Worm (Caenorhabditis elegans) whole organism, L1 larva: Measurements from ENCODE around the gene Y75B8A.10.

ENCODE experiments used
- C04F5.9 ChIP-seq: sonication (generic microtip); optimal IDR thresholded peaks from 2 replicates; lab custom pipeline; 2016; ENCODE audit warnings: missing genetic modification characterization, missing compliant biosample characterization
- C16A3.4 ChIP-seq: fragments of 150-350 bp; optimal IDR thresholded peaks from 2 replicates; lab custom pipeline; 2014; ENCODE audit warnings: missing biosample characterization, missing genetic modification characterization
- F16B12.6 ChIP-seq: fragments of 150-350 bp; optimal IDR thresholded peaks from 2 replicates; lab custom pipeline; 2014; ENCODE audit warnings: missing biosample characterization, missing genetic modification characterization
- Y116A8C.19 ChIP-seq: sonication (generic microtip); optimal IDR thresholded peaks from 2 replicates; lab custom pipeline; 2016; ENCODE audit warnings: missing compliant biosample characterization, missing genetic modification characterization, borderline replicate concordance
- aha-1 ChIP-seq: fragments of 150-350 bp; optimal IDR thresholded peaks from 2 replicates; lab custom pipeline; 2014; ENCODE audit warnings: missing biosample characterization, missing genetic modification characterization
- alr-1 ChIP-seq: fragments of 200-800 bp; sonication (Bioruptor generic); optimal IDR thresholded peaks from 2 replicates; lab custom pipeline; 2018; ENCODE audit warnings: borderline replicate concordance, mild to moderate bottlenecking, missing genetic modification characterization, missing compliant biosample characterization
- ama-1 ChIP-seq: fragments of 150-350 bp; optimal IDR thresholded peaks from 2 replicates; lab custom pipeline; 2014
- ceh-8 ChIP-seq: fragments of 200-800 bp; sonication (Bioruptor generic); optimal IDR thresholded peaks from 2 replicates; lab custom pipeline; 2018; ENCODE audit warnings: mild to moderate bottlenecking, missing genetic modification characterization, moderate library complexity, missing compliant biosample characterization
- ceh-82 ChIP-seq, 3 experiments: fragments of 150-350 bp in 1 of 3; sonication (generic microtip) in 2 of 3; optimal IDR thresholded peaks; 2 replicates each; lab custom pipeline; 2014 to 2017; ENCODE audit warnings: missing biosample characterization in 3 of 3, missing genetic modification characterization in 3 of 3
- ceh-88 ChIP-seq: fragments of 200-800 bp; sonication (Bioruptor generic); IDR thresholded peaks from 2 replicates; pipeline ENCODE4 v1.3.6; 2022; ENCODE audit warnings: missing genetic modification characterization, missing compliant biosample characterization
- ces-1 ChIP-seq: fragments of 150-350 bp; optimal IDR thresholded peaks from 2 replicates; lab custom pipeline; 2014; ENCODE audit warnings: missing biosample characterization, missing genetic modification reagents, missing genetic modification characterization
- dpl-1 ChIP-seq, 3 experiments: fragments of 150-350 bp in 2 of 3; sonication (generic microtip) in 1 of 3; optimal IDR thresholded peaks; 2 replicates each; lab custom pipeline; 2014 to 2017; ENCODE audit warnings: missing biosample characterization in 3 of 3, missing genetic modification characterization in 3 of 3, missing genetic modification reagents in 3 of 3
- dsc-1 ChIP-seq: sonication (generic microtip); optimal IDR thresholded peaks from 2 replicates; lab custom pipeline; 2016; ENCODE audit warnings: mild to moderate bottlenecking, missing genetic modification characterization, missing compliant biosample characterization
- efl-1 ChIP-seq, 4 experiments: fragments of 150-350 bp; optimal IDR thresholded peaks in 3 of 4; peaks in 1 of 4; 1 replicate in 1 of 4; 2 replicates in 3 of 4; lab custom pipeline; 2014; ENCODE audit warnings: missing biosample characterization in 2 of 4, missing genetic modification characterization in 2 of 4, missing genetic modification reagents in 2 of 4
- egl-13 ChIP-seq: sonication (generic microtip); optimal IDR thresholded peaks from 2 replicates; lab custom pipeline; 2016; ENCODE audit warnings: missing genotype, missing genetic modification reagents, missing genetic modification characterization, missing compliant biosample characterization
- elt-2 ChIP-seq: sonication (generic microtip); optimal IDR thresholded peaks from 2 replicates; lab custom pipeline; 2016; ENCODE audit warnings: missing genetic modification characterization, mild to moderate bottlenecking, inconsistent platforms, missing compliant biosample characterization, missing genetic modification reagents
- elt-3 ChIP-seq, 6 experiments: fragments of 150-350 bp in 1 of 6; sonication (generic microtip); optimal IDR thresholded peaks; 2 replicates each; lab custom pipeline; 2017 to 2018; ENCODE audit warnings: missing biosample characterization in 6 of 6, missing genetic modification characterization in 6 of 6, inconsistent platforms in 1 of 6
- fkh-10 ChIP-seq: sonication (generic microtip); optimal IDR thresholded peaks from 2 replicates; lab custom pipeline; 2017; ENCODE audit warnings: missing biosample characterization, missing genetic modification reagents, missing genetic modification characterization
- hlh-17 ChIP-seq: fragments of 200-800 bp; sonication (Bioruptor generic); optimal IDR thresholded peaks from 2 replicates; lab custom pipeline; 2018; ENCODE audit warnings: missing genetic modification characterization, mild to moderate bottlenecking, missing compliant biosample characterization, moderate library complexity, borderline replicate concordance
- hlh-4 ChIP-seq: sonication (generic microtip); optimal IDR thresholded peaks from 2 replicates; lab custom pipeline; 2016; ENCODE audit warnings: mild to moderate bottlenecking, missing genetic modification characterization, missing compliant biosample characterization
- lin-35 ChIP-seq, 2 experiments: fragments of 150-350 bp; optimal IDR thresholded peaks; 2 replicates each; lab custom pipeline; 2014; ENCODE audit warnings: missing biosample characterization in 2 of 2, missing genetic modification characterization in 2 of 2, missing genetic modification reagents in 2 of 2
- lin-39 ChIP-seq: fragments of 150-350 bp; optimal IDR thresholded peaks from 2 replicates; lab custom pipeline; 2014; ENCODE audit warnings: missing biosample characterization, missing genetic modification reagents, missing genetic modification characterization
- lir-3 ChIP-seq: sonication (generic microtip); optimal IDR thresholded peaks from 2 replicates; lab custom pipeline; 2016; ENCODE audit warnings: mild to moderate bottlenecking, missing genetic modification characterization, moderate library complexity, missing compliant biosample characterization; ENCODE audit not compliant: poor library complexity
- mdl-1 ChIP-seq, 2 experiments: fragments of 150-350 bp; optimal IDR thresholded peaks; 2 replicates each; lab custom pipeline; 2014 to 2017; ENCODE audit warnings: missing biosample characterization in 2 of 2, missing genetic modification characterization in 2 of 2, inconsistent platforms in 1 of 2
- mef-2 ChIP-seq: fragments of 150-350 bp; optimal IDR thresholded peaks from 2 replicates; lab custom pipeline; 2014; ENCODE audit warnings: missing biosample characterization, missing genetic modification characterization
- mep-1 ChIP-seq: fragments of 150-350 bp; optimal IDR thresholded peaks from 2 replicates; lab custom pipeline; 2014; ENCODE audit warnings: missing biosample characterization, missing genetic modification characterization
- nhr-12 ChIP-seq: sonication (generic microtip); optimal IDR thresholded peaks from 2 replicates; lab custom pipeline; 2017; ENCODE audit warnings: missing biosample characterization, missing genetic modification characterization
- nhr-19 ChIP-seq: fragments of 200-800 bp; sonication (Bioruptor generic); conservative IDR thresholded peaks from 2 replicates; pipeline ENCODE4 v1.3.6; 2022; ENCODE audit warnings: missing genetic modification characterization, missing compliant biosample characterization
- nhr-47 ChIP-seq: sonication (generic microtip); optimal IDR thresholded peaks from 2 replicates; lab custom pipeline; 2016; ENCODE audit warnings: mild to moderate bottlenecking, missing genetic modification characterization, moderate library complexity, missing compliant biosample characterization
- nhr-76 ChIP-seq: sonication (generic microtip); optimal IDR thresholded peaks from 2 replicates; lab custom pipeline; 2017; ENCODE audit warnings: missing biosample characterization, missing genetic modification characterization
- nhr-77 ChIP-seq: fragments of 150-350 bp; optimal IDR thresholded peaks from 2 replicates; lab custom pipeline; 2014; ENCODE audit warnings: missing biosample characterization, missing genetic modification characterization
- nhr-84 ChIP-seq: sonication (generic microtip); optimal IDR thresholded peaks from 2 replicates; lab custom pipeline; 2017; ENCODE audit warnings: missing biosample characterization, missing genetic modification characterization
- nhr-85 ChIP-seq: sonication (generic microtip); peaks from one replicate; lab custom pipeline; 2016; ENCODE audit warnings: missing genetic modification characterization, inconsistent platforms, missing compliant biosample characterization
- pag-3 ChIP-seq: sonication (generic microtip); optimal IDR thresholded peaks from 2 replicates; lab custom pipeline; 2017; ENCODE audit warnings: missing genetic modification characterization, mild to moderate bottlenecking, missing compliant biosample characterization, antibody characterized with exemption, borderline replicate concordance; ENCODE audit not compliant: insufficient read depth
- skn-1 ChIP-seq: fragments of 150-350 bp; optimal IDR thresholded peaks from 2 replicates; lab custom pipeline; 2014; ENCODE audit warnings: missing biosample characterization, missing genetic modification characterization
- sptf-1 ChIP-seq: fragments of 150-350 bp; optimal IDR thresholded peaks from 2 replicates; lab custom pipeline; 2014; ENCODE audit warnings: missing biosample characterization, missing genetic modification characterization
- sup-37 ChIP-seq: fragments of 200-800 bp; sonication (Bioruptor generic); optimal IDR thresholded peaks from 2 replicates; lab custom pipeline; 2018; ENCODE audit warnings: mild to moderate bottlenecking, missing genetic modification characterization, missing compliant biosample characterization
- swsn-7 ChIP-seq: sonication (generic microtip); optimal IDR thresholded peaks from 2 replicates; lab custom pipeline; 2016; ENCODE audit warnings: missing genetic modification characterization, missing compliant biosample characterization
- tbx-2 ChIP-seq: sonication (generic microtip); optimal IDR thresholded peaks from 2 replicates; lab custom pipeline; 2016; ENCODE audit warnings: missing genetic modification characterization, missing compliant biosample characterization
- tlp-1 ChIP-seq: fragments of 150-350 bp; optimal IDR thresholded peaks from 2 replicates; lab custom pipeline; 2014; ENCODE audit warnings: missing biosample characterization, missing genetic modification characterization
- unc-30 ChIP-seq: sonication (generic microtip); optimal IDR thresholded peaks from 2 replicates; lab custom pipeline; 2017; ENCODE audit warnings: missing biosample characterization, missing genetic modification characterization
- vab-15 ChIP-seq: sonication (generic microtip); optimal IDR thresholded peaks from 2 replicates; lab custom pipeline; 2017; ENCODE audit warnings: missing genotype, mild to moderate bottlenecking, missing genetic modification characterization, missing compliant biosample characterization
- zag-1 ChIP-seq: fragments of 150-350 bp; optimal IDR thresholded peaks from 2 replicates; lab custom pipeline; 2014; ENCODE audit warnings: missing biosample characterization, missing genetic modification characterization
- zip-4 ChIP-seq: fragments of 200-800 bp; sonication (Bioruptor generic); optimal IDR thresholded peaks from 2 replicates; lab custom pipeline; 2018; ENCODE audit warnings: mild to moderate bottlenecking, missing genetic modification characterization, moderate library complexity, missing compliant biosample characterization
- ztf-11 ChIP-seq, 2 experiments: sonication (generic microtip); optimal IDR thresholded peaks; 2 replicates each; lab custom pipeline; 2016 to 2017; ENCODE audit warnings: missing genetic modification characterization in 2 of 2, missing biosample characterization in 1 of 2, missing compliant biosample characterization in 1 of 2
- ztf-4 ChIP-seq: fragments of 150-350 bp; optimal IDR thresholded peaks from 2 replicates; lab custom pipeline; 2014; ENCODE audit warnings: missing biosample characterization, missing genetic modification characterization

Y75B8A.10 gene

DNA sequence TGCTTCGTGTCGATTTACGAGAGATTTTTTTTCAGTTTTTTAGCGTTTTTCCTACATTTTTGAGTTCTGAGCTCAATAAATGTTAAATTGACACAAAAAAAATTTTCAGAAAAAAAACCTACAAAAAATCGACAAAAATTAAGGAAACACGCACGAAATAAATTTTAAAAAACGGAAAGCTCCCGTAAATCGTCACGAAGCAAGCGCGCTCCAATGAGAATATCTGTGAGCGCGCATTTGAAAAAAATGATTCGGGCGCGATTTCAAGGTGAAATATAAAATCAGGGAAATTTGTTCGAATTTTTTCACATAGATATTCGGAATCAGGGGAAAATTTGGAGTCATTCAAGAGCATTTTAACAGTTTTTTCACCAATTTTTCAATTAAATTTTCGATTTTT, 40.4 kb upstream of the Y75B8A.10 start:
- TF ChIP-seq ceh-82 (tag; optimal IDR thresholded peaks at IDR 0.05; lab: Kevin White, UChicago) = no peak
- TF ChIP-seq hlh-4 (tag; lab: Kevin White, UChicago) = no peak
- TF ChIP-seq unc-30 = no peak
- TF ChIP-seq ceh-8 (GFP tag; lab: Kevin White, UChicago) = no peak
- no peak for TF ChIP-seq Y116A8C.19 (tag; lab: Kevin White, UChicago)
- TF ChIP-seq dpl-1 (GFP tag; optimal IDR thresholded peaks at IDR 0.05; lab: Kevin White, UChicago) = peak in 1 of 3 experiments; percentile 32
- TF ChIP-seq alr-1 (tag; lab: Kevin White, UChicago) = no peak
- peak; percentile 55 for TF ChIP-seq nhr-85
- no peak for TF ChIP-seq C04F5.9 (tag; lab: Kevin White, UChicago)
- no peak for TF ChIP-seq nhr-84 (tag; lab: Kevin White, UChicago)
- peak in 1 of 2 experiments; percentile 45 for TF ChIP-seq efl-1 (optimal IDR thresholded peaks at IDR 0.05; lab: Kevin White, UChicago)
- TF ChIP-seq efl-1 (GFP tag; optimal IDR thresholded peaks at IDR 0.05 in 1 of 2; lab: Kevin White, UChicago) = peak; percentile 41 to 63
- TF ChIP-seq mdl-1 (tag; optimal IDR thresholded peaks at IDR 0.05; lab: Kevin White, UChicago) = no peak
- TF ChIP-seq elt-3 (tag; optimal IDR thresholded peaks at IDR 0.05; lab: Kevin White, UChicago) = no peak
- no peak for TF ChIP-seq ztf-11 (tag; optimal IDR thresholded peaks at IDR 0.05; lab: Kevin White, UChicago)
- no peak for TF ChIP-seq aha-1 (tag; lab: Kevin White, UChicago)
- no peak for TF ChIP-seq nhr-12 (tag; lab: Kevin White, UChicago)
- TF ChIP-seq nhr-47 = no peak
- TF ChIP-seq F16B12.6 (tag; lab: Kevin White, UChicago) = no peak
- no peak for TF ChIP-seq zip-4
- TF ChIP-seq nhr-77 = no peak
- no peak for TF ChIP-seq elt-2 (tag; lab: Kevin White, UChicago)
- TF ChIP-seq C16A3.4 (tag; lab: Kevin White, UChicago) = no peak
- no peak for TF ChIP-seq ces-1 (GFP tag; lab: Kevin White, UChicago)
- TF ChIP-seq lin-35 (GFP tag; optimal IDR thresholded peaks at IDR 0.05; lab: Kevin White, UChicago) = peak in 1 of 2 experiments; percentile 26

DNA sequence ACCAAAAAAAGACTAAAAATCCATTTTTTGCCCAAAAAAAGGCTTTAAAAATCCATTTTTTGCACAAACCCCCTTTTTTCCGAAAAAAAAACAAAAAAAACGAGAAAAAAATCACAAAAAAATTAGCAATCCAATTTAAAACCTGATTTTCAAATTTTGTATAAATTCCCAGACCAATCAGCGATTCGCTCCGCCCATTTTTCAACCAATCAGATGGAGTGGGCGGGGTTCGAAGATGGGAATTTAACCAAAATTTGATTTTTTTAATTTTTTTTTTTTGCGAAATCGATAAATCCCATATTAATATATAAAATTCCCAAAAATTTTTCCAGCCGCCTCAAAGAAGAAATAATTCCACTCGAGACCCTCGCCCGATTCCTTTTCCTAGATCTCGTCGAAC, 38.6 kb upstream of the Y75B8A.10 start:
- no peak for TF ChIP-seq sup-37 (GFP tag; lab: Kevin White, UChicago)
- no peak for TF ChIP-seq ces-1 (GFP tag; lab: Kevin White, UChicago)
- no peak for TF ChIP-seq ztf-4 (tag; lab: Kevin White, UChicago)
- TF ChIP-seq tlp-1 (tag; lab: Kevin White, UChicago) = no peak
- TF ChIP-seq mef-2 = no peak
- TF ChIP-seq vab-15 (tag; lab: Kevin White, UChicago) = no peak
- no peak for TF ChIP-seq ceh-8 (GFP tag; lab: Kevin White, UChicago)
- no peak for TF ChIP-seq sptf-1 (tag; lab: Kevin White, UChicago)
- no peak for TF ChIP-seq ama-1 (lab: Kevin White, UChicago)
- TF ChIP-seq ceh-88 (GFP tag; lab: Robert Waterston, UW) = no peak
- TF ChIP-seq nhr-19 = no peak
- TF ChIP-seq egl-13 (tag; lab: Kevin White, UChicago) = no peak
- no peak for TF ChIP-seq hlh-17 (GFP tag; lab: Kevin White, UChicago)

- TF ChIP-seq skn-1 (tag; lab: Kevin White, UChicago) (no peak), zag-1 (tag; lab: Kevin White, UChicago) (no peak), lir-3 (tag; lab: Kevin White, UChicago) (no peak), mep-1 (tag; lab: Kevin White, UChicago) (no peak), dsc-1 (tag; lab: Kevin White, UChicago) (no peak), pag-3 (no peak), lin-39 (tag; lab: Kevin White, UChicago) (no peak), tbx-2 (tag; lab: Kevin White, UChicago) (no peak), fkh-10 (GFP tag; lab: Kevin White, UChicago) (no peak), swsn-7 (tag; lab: Kevin White, UChicago) (no peak), ceh-88 (GFP tag; lab: Robert Waterston, UW) (no peak), nhr-76 (tag; lab: Kevin White, UChicago) (no peak), nhr-19 (no peak)
Measured at ce11 chrIII:12220820-12221219, 38.0 kb upstream of the Y75B8A.10 start.
